Fruit fly (Drosophila melanogaster) whole organism, embryonic: ENCODE measurements around the gene Ptth.

Experiments
- Antp ChIP-seq: fragments of 200-800 bp; sonication (Bioruptor generic); optimal IDR thresholded peaks from 3 replicates; lab custom pipeline; 2016; ENCODE audit warnings: missing biosample characterization, missing genetic modification characterization
- Atf3 ChIP-seq: fragments of 200-800 bp; sonication (Bioruptor generic); optimal IDR thresholded peaks from 3 replicates; lab custom pipeline; 2016; ENCODE audit warnings: missing biosample characterization, missing genetic modification characterization
- CG10209 ChIP-seq: fragments of 200-800 bp; sonication (Bioruptor generic); optimal IDR thresholded peaks from 3 replicates; lab custom pipeline; 2017; ENCODE audit warnings: missing biosample characterization, mild to moderate bottlenecking, missing genetic modification characterization, missing genetic modification reagents
- CG10543 ChIP-seq: fragments of 200-800 bp; sonication (Bioruptor generic); optimal IDR thresholded peaks from 3 replicates; lab custom pipeline; 2017; ENCODE audit warnings: missing biosample characterization, mild to moderate bottlenecking, missing genetic modification characterization, moderate library complexity
- CG10979 ChIP-seq: fragments of 200-800 bp; sonication (Bioruptor generic); optimal IDR thresholded peaks from 2 replicates; lab custom pipeline; 2018; ENCODE audit warnings: missing biosample characterization, mild to moderate bottlenecking, missing genetic modification characterization, moderate library complexity
- CG11560 ChIP-seq: fragments of 200-800 bp; sonication (Bioruptor generic); IDR thresholded peaks from 3 replicates; pipeline ENCODE4 v1.3.6; 2022; ENCODE audit warnings: missing biosample characterization, missing genetic modification characterization
- CG17568 ChIP-seq: fragments of 200-800 bp; sonication (Bioruptor generic); optimal IDR thresholded peaks from 2 replicates; lab custom pipeline; 2018; ENCODE audit warnings: missing biosample characterization, mild to moderate bottlenecking, missing genetic modification characterization, moderate library complexity
- CG17802 ChIP-seq: fragments of 200-800 bp; sonication (Bioruptor generic); optimal IDR thresholded peaks from 2 replicates; lab custom pipeline; 2018; ENCODE audit warnings: missing biosample characterization, mild to moderate bottlenecking, missing genetic modification characterization, moderate library complexity
- CG3281 ChIP-seq: fragments of 200-800 bp; sonication (Bioruptor generic); optimal IDR thresholded peaks from 3 replicates; lab custom pipeline; 2017; ENCODE audit warnings: missing biosample characterization, mild to moderate bottlenecking, missing genetic modification characterization
- CG33213 ChIP-seq: fragments of 200-800 bp; sonication (Bioruptor generic); optimal IDR thresholded peaks from 3 replicates; lab custom pipeline; 2016; ENCODE audit warnings: missing biosample characterization, missing genetic modification characterization
- CG3407 ChIP-seq: fragments of 200-800 bp; sonication (Bioruptor generic); optimal IDR thresholded peaks from 2 replicates; lab custom pipeline; 2018; ENCODE audit warnings: missing biosample characterization, mild to moderate bottlenecking, missing genetic modification characterization
- CG34376 ChIP-seq: fragments of 200-800 bp; sonication (Bioruptor generic); optimal IDR thresholded peaks from 2 replicates; lab custom pipeline; 2018; ENCODE audit warnings: missing biosample characterization, mild to moderate bottlenecking, missing genetic modification characterization
- CG3726 ChIP-seq: fragments of 200-800 bp; sonication (Bioruptor generic); IDR thresholded peaks from 3 replicates; pipeline ENCODE4, ENCODE4 v1.3.6; 2022; ENCODE audit warnings: missing biosample characterization, missing genetic modification characterization
- CG6175 ChIP-seq: fragments of 200-800 bp; sonication (Bioruptor generic); IDR thresholded peaks from 3 replicates; pipeline ENCODE4 v1.3.6; 2022; ENCODE audit warnings: missing biosample characterization, missing genetic modification characterization
- CG7372 ChIP-seq: fragments of 200-800 bp; sonication (Bioruptor generic); IDR thresholded peaks from 2 replicates; pipeline ENCODE4 v1.3.6; 2022; ENCODE audit warnings: missing biosample characterization, missing genetic modification characterization
- CG8765 ChIP-seq: fragments of 200-800 bp; sonication (Bioruptor generic); IDR thresholded peaks from 2 replicates; pipeline ENCODE4 v1.3.6; 2022; ENCODE audit warnings: missing biosample characterization, missing genetic modification characterization
- CG9215 ChIP-seq: fragments of 200-800 bp; sonication (Bioruptor generic); IDR thresholded peaks from 2 replicates; pipeline ENCODE4 v1.3.6; 2022; ENCODE audit warnings: missing biosample characterization, missing genetic modification characterization
- CG9437 ChIP-seq: fragments of 200-800 bp; sonication (Bioruptor generic); optimal IDR thresholded peaks from 2 replicates; lab custom pipeline; 2018; ENCODE audit warnings: missing biosample characterization, mild to moderate bottlenecking, missing genetic modification characterization
- CG9876 ChIP-seq: fragments of 200-800 bp; sonication (Bioruptor generic); optimal IDR thresholded peaks from 2 replicates; lab custom pipeline; 2016; ENCODE audit warnings: missing biosample characterization, missing genetic modification characterization
- Dp ChIP-seq: fragments of 200-800 bp; sonication (Bioruptor generic); optimal IDR thresholded peaks from 2 replicates; lab custom pipeline; 2018; ENCODE audit warnings: missing biosample characterization, mild to moderate bottlenecking, missing genetic modification characterization, moderate library complexity
- Hand ChIP-seq: fragments of 200-800 bp; sonication (Bioruptor generic); optimal IDR thresholded peaks from 2 replicates; lab custom pipeline; 2017; ENCODE audit warnings: mild to moderate bottlenecking, missing biosample characterization, missing genetic modification reagents, missing genetic modification characterization
- Jarid2 ChIP-seq: fragments of 200-800 bp; sonication (Bioruptor generic); optimal IDR thresholded peaks from 3 replicates; lab custom pipeline; 2017; ENCODE audit warnings: mild to moderate bottlenecking, missing biosample characterization, missing genetic modification reagents, missing genetic modification characterization
- Mes4 ChIP-seq: fragments of 200-800 bp; sonication (Bioruptor generic); optimal IDR thresholded peaks from 2 replicates; lab custom pipeline; 2016; ENCODE audit warnings: missing biosample characterization, missing genetic modification characterization
- PHDP ChIP-seq: fragments of 200-800 bp; sonication (Bioruptor generic); optimal IDR thresholded peaks from 3 replicates; lab custom pipeline; 2018; ENCODE audit warnings: missing biosample characterization, mild to moderate bottlenecking, missing genetic modification characterization, moderate library complexity
- Scr ChIP-seq: fragments of 200-800 bp; sonication (Bioruptor generic); IDR thresholded peaks from 2 replicates; pipeline ENCODE4 v1.3.6; 2022; ENCODE audit warnings: missing biosample characterization, missing genetic modification characterization; ENCODE audit not compliant: partially characterized antibody
- Ssrp ChIP-seq: fragments of 200-800 bp; sonication (Bioruptor generic); optimal IDR thresholded peaks from 2 replicates; lab custom pipeline; 2018; ENCODE audit warnings: missing biosample characterization, mild to moderate bottlenecking, missing genetic modification characterization, moderate library complexity
- ab ChIP-seq: fragments of 200-800 bp; sonication (Bioruptor generic); optimal IDR thresholded peaks from 2 replicates; lab custom pipeline; 2016; ENCODE audit warnings: missing biosample characterization, missing genetic modification characterization
- al ChIP-seq: fragments of 200-800 bp; sonication (Bioruptor generic); IDR thresholded peaks from 2 replicates; pipeline ENCODE4 v1.3.6; 2022; ENCODE audit warnings: missing biosample characterization, missing genetic modification characterization
- ase ChIP-seq: fragments of 200-800 bp; sonication (Bioruptor generic); IDR thresholded peaks from 3 replicates; pipeline ENCODE4 v1.3.6; 2022; ENCODE audit warnings: missing biosample characterization, missing genetic modification characterization
- ash1 ChIP-seq: fragments of 200-800 bp; sonication (Bioruptor generic); optimal IDR thresholded peaks from 2 replicates; lab custom pipeline; 2018; ENCODE audit warnings: missing biosample characterization, mild to moderate bottlenecking, missing genetic modification characterization
- bowl ChIP-seq: fragments of 200-800 bp; sonication (Bioruptor generic); IDR thresholded peaks from 2 replicates; pipeline ENCODE4 v1.3.6; 2022; ENCODE audit warnings: missing biosample characterization, missing genetic modification characterization
- cad ChIP-seq: fragments of >200 bp; optimal IDR thresholded peaks from 2 replicates; lab custom pipeline; 2017; ENCODE audit warnings: missing biosample characterization, missing genetic modification characterization
- chn ChIP-seq: fragments of 200-800 bp; sonication (Bioruptor generic); optimal IDR thresholded peaks from 2 replicates; lab custom pipeline; 2016; ENCODE audit warnings: missing biosample characterization, missing genetic modification characterization
- ems ChIP-seq: fragments of 200-800 bp; sonication (Bioruptor generic); optimal IDR thresholded peaks from 3 replicates; lab custom pipeline; 2016; ENCODE audit warnings: missing biosample characterization, missing genetic modification characterization
- eve ChIP-seq, 2 experiments: fragments of >200 bp; optimal IDR thresholded peaks; 2 replicates each; lab custom pipeline; 2017; ENCODE audit warnings: missing biosample characterization in 2 of 2, missing genetic modification characterization in 2 of 2
- gro ChIP-seq: fragments of 200-800 bp; sonication (Bioruptor generic); optimal IDR thresholded peaks from 2 replicates; lab custom pipeline; 2016; ENCODE audit warnings: missing biosample characterization, missing genetic modification characterization
- lab ChIP-seq: fragments of 200-800 bp; sonication (Bioruptor generic); optimal IDR thresholded peaks from 3 replicates; lab custom pipeline; 2017; ENCODE audit warnings: missing biosample characterization, missing genetic modification characterization, mild to moderate bottlenecking, moderate library complexity, missing genetic modification reagents
- lilli ChIP-seq: fragments of 200-800 bp; sonication (Bioruptor generic); optimal IDR thresholded peaks from 3 replicates; lab custom pipeline; 2016; ENCODE audit warnings: missing biosample characterization, missing genetic modification characterization
- lmd ChIP-seq: fragments of 200-800 bp; sonication (Bioruptor generic); IDR thresholded peaks from 2 replicates; pipeline ENCODE4 v1.3.6; 2022; ENCODE audit warnings: missing biosample characterization, missing genetic modification characterization
- peb ChIP-seq: fragments of 200-800 bp; sonication (Bioruptor generic); IDR thresholded peaks from 2 replicates; pipeline ENCODE4 v1.3.6; 2022; ENCODE audit warnings: missing biosample characterization, missing genetic modification characterization
- row ChIP-seq: fragments of 200-800 bp; sonication (Bioruptor generic); IDR thresholded peaks from 3 replicates; pipeline ENCODE4 v1.3.6; 2022; ENCODE audit warnings: missing biosample characterization, missing genetic modification characterization
- sens-2 ChIP-seq: fragments of 200-800 bp; sonication (Bioruptor generic); IDR thresholded peaks from 2 replicates; pipeline ENCODE4 v1.3.6; 2022; ENCODE audit warnings: missing biosample characterization, missing genetic modification characterization
- sisA ChIP-seq: fragments of 200-800 bp; sonication (Bioruptor generic); IDR thresholded peaks from 2 replicates; pipeline ENCODE4 v1.3.6; 2022; ENCODE audit warnings: missing biosample characterization, missing genetic modification characterization
- slp2 ChIP-seq: fragments of 200-800 bp; sonication (Bioruptor generic); optimal IDR thresholded peaks from 2 replicates; lab custom pipeline; 2016; ENCODE audit warnings: missing biosample characterization, missing genetic modification characterization
- sna ChIP-seq: fragments of 200-800 bp; sonication (Bioruptor generic); IDR thresholded peaks from 2 replicates; pipeline ENCODE4 v1.3.6; 2022; ENCODE audit warnings: missing biosample characterization, missing genetic modification characterization; ENCODE audit not compliant: partially characterized antibody
- ssp ChIP-seq: fragments of 200-800 bp; sonication (Bioruptor generic); IDR thresholded peaks from 2 replicates; pipeline ENCODE4 v1.3.6; 2022; ENCODE audit warnings: missing biosample characterization, missing genetic modification characterization
- tap ChIP-seq: fragments of 200-800 bp; optimal IDR thresholded peaks from 3 replicates; lab custom pipeline; 2019; ENCODE audit warnings: missing biosample characterization, mild to moderate bottlenecking, missing genetic modification characterization, moderate library complexity
- tup ChIP-seq: fragments of 200-800 bp; sonication (Bioruptor generic); optimal IDR thresholded peaks from 2 replicates; lab custom pipeline; 2016; ENCODE audit warnings: missing biosample characterization, mild to moderate bottlenecking, missing genetic modification characterization, moderate library complexity
- twi ChIP-seq: fragments of 200-800 bp; optimal IDR thresholded peaks from 2 replicates; lab custom pipeline; 2019; ENCODE audit warnings: missing biosample characterization, mild to moderate bottlenecking, missing genetic modification characterization, moderate library complexity
- unc-4 ChIP-seq: fragments of 200-800 bp; sonication (Bioruptor generic); IDR thresholded peaks from 2 replicates; pipeline ENCODE4 v1.3.6; 2022; ENCODE audit warnings: missing biosample characterization, missing genetic modification characterization; ENCODE audit not compliant: partially characterized antibody
- z ChIP-seq: fragments of 200-800 bp; sonication (Bioruptor generic); IDR thresholded peaks from 3 replicates; pipeline ENCODE4 v1.3.6; 2022; ENCODE audit warnings: missing biosample characterization, missing genetic modification characterization

Gene Ptth

DNA sequence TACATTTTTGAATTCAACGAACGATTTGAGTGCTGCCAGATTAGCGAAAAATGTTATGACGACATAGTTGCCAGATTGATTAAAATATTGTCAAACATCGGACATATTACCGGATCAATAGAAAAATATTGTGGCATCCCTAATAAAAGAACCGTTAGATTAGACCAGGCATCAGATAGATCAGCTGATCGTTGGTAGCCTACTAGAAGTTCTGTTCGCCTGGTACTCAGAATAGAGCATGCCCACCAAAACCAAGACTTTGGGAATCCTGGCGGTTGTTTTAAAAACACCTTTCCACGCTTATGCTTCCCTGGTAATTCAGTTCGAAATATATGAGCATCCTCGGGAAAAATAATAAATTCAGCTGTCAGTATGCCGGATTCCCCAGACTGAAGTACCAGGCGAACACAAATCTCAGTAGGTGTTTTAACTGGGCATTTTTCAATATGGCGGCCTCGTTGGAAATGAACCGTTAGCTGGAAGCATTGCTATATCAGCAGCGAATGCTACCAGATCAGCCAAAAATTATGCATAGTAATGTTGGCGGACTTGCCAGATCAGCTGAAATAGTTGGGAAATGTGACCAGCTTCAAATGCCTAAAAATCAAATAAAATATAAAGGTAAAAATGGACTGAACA, 36.0 kb downstream of the Ptth start (continued):
- no peak for TF ChIP-seq peb (GFP tag; lab: Robert Waterston, UW)
- peak; percentile 23 for TF ChIP-seq tap (tag; lab: Kevin White, UChicago)
- TF ChIP-seq Hand (GFP tag; lab: Kevin White, UChicago) = no peak
- TF ChIP-seq chn (GFP tag; lab: Kevin White, UChicago) = no peak
- peak; percentile 97 for TF ChIP-seq CG33213 (GFP tag; lab: Kevin White, UChicago)
- TF ChIP-seq CG9437 (GFP tag; lab: Kevin White, UChicago) = no peak
- no peak for TF ChIP-seq ash1 (GFP tag; lab: Kevin White, UChicago)
- TF ChIP-seq Ssrp (tag; lab: Kevin White, UChicago) = no peak
- peak; percentile 63 for TF ChIP-seq Scr
- peak; percentile 21 for TF ChIP-seq Mes4
- peak; percentile 23; the same call in 1 of the 3 replicates for TF ChIP-seq CG11560 (tag; lab: Robert Waterston, UW)
- no peak for TF ChIP-seq cad
- no peak for TF ChIP-seq CG3726 (GFP tag; lab: Robert Waterston, UW)
- no peak for TF ChIP-seq CG6175 (GFP tag; lab: Robert Waterston, UW)
- TF ChIP-seq CG8765 (GFP tag; lab: Robert Waterston, UW) = no peak
- TF ChIP-seq Atf3 = no peak
- no peak for TF ChIP-seq CG9215 (GFP tag; lab: Robert Waterston, UW)
- TF ChIP-seq CG7372 (GFP tag; lab: Robert Waterston, UW) = no peak
- peak; percentile 8 for TF ChIP-seq twi (tag; lab: Kevin White, UChicago)
- no peak for TF ChIP-seq CG17568
- TF ChIP-seq ase (GFP tag; lab: Robert Waterston, UW) = 0 out of 3 replicates have a peak, but pooled peaks have one; percentile 36
- TF ChIP-seq slp2 (GFP tag; lab: Kevin White, UChicago) = no peak
- TF ChIP-seq ssp (GFP tag; lab: Robert Waterston, UW) = 0 out of 2 replicates have a peak, but pooled peaks have one; percentile 24
- TF ChIP-seq ems (GFP tag; lab: Kevin White, UChicago) = no peak
- TF ChIP-seq al (GFP tag; lab: Robert Waterston, UW) = no peak
- TF ChIP-seq sna (GFP tag; lab: Robert Waterston, UW) = peak; percentile 54; the same call in 1 of the 2 replicates
- no peak for TF ChIP-seq sens-2 (GFP tag; lab: Robert Waterston, UW)
- no peak for TF ChIP-seq gro (GFP tag; lab: Kevin White, UChicago)
- peak; percentile 79 for TF ChIP-seq CG34376 (GFP tag; lab: Kevin White, UChicago)
- no peak for TF ChIP-seq eve (GFP tag; optimal IDR thresholded peaks at IDR 0.05; lab: Kevin White, UChicago)
- no peak for TF ChIP-seq CG3407 (GFP tag; lab: Kevin White, UChicago)
- TF ChIP-seq lilli (GFP tag; lab: Kevin White, UChicago) = peak; percentile 7
- TF ChIP-seq CG3281 (GFP tag; lab: Kevin White, UChicago) = no peak
- TF ChIP-seq sisA (GFP tag; lab: Robert Waterston, UW) = no peak
- peak; percentile 35 for TF ChIP-seq PHDP (tag; lab: Kevin White, UChicago)
- no peak for TF ChIP-seq z (GFP tag; lab: Robert Waterston, UW)
- no peak for TF ChIP-seq Jarid2 (GFP tag; lab: Kevin White, UChicago)
- peak; percentile 61 for TF ChIP-seq CG10543 (GFP tag; lab: Kevin White, UChicago)
- TF ChIP-seq Dp (GFP tag; lab: Kevin White, UChicago) = peak; percentile 71
- TF ChIP-seq CG10209 (GFP tag; lab: Kevin White, UChicago) = no peak
- no peak for TF ChIP-seq Antp
- TF ChIP-seq ab (GFP tag; lab: Kevin White, UChicago) = no peak
- TF ChIP-seq unc-4 (GFP tag; lab: Robert Waterston, UW) = peak; percentile 69
- peak; percentile 42 for TF ChIP-seq lab (GFP tag; lab: Kevin White, UChicago)
- TF ChIP-seq CG10979 (tag; lab: Kevin White, UChicago) = no peak
- no peak for TF ChIP-seq CG9876 (GFP tag; lab: Kevin White, UChicago)
- no peak for TF ChIP-seq CG17802 (tag; lab: Kevin White, UChicago)
- TF ChIP-seq bowl = no peak
- no peak for TF ChIP-seq lmd (GFP tag; lab: Robert Waterston, UW)
- no peak for TF ChIP-seq row (GFP tag; lab: Robert Waterston, UW)
- no peak for TF ChIP-seq tup
